Worm (Caenorhabditis elegans) whole organism, young adult: ENCODE data around the gene C44C10.12.

ENCODE experiments used
- F39B2.1 ChIP-seq: fragments of 200-800 bp; sonication (Bioruptor generic); IDR thresholded peaks from 2 replicates; pipeline ENCODE4 v1.3.6; 2022; ENCODE audit warnings: missing genetic modification reagents, missing genetic modification characterization, missing compliant biosample characterization
- ama-1 ChIP-seq, 3 experiments: fragments of 150-350 bp in 1 of 3; sonication (generic microtip) in 2 of 3; optimal IDR thresholded peaks; 2 replicates each; lab custom pipeline; 2014 to 2018; ENCODE audit warnings: missing biosample characterization in 2 of 3, missing genetic modification characterization in 2 of 3, missing genetic modification reagents in 2 of 3
- bed-2 ChIP-seq: fragments of 200-800 bp; sonication (Bioruptor generic); IDR thresholded peaks from 2 replicates; pipeline ENCODE4 v1.3.6; 2022; ENCODE audit warnings: missing genetic modification reagents, missing genetic modification characterization, missing compliant biosample characterization
- ceh-58 ChIP-seq: fragments of 200-800 bp; sonication (Bioruptor generic); IDR thresholded peaks from 2 replicates; pipeline ENCODE4 v1.3.6; 2022; ENCODE audit warnings: missing genetic modification characterization, missing compliant biosample characterization
- pha-4 ChIP-seq: fragments of 150-350 bp; sonication (generic microtip); optimal IDR thresholded peaks from 2 replicates; lab custom pipeline; 2014; ENCODE audit warnings: missing biosample characterization, missing genetic modification reagents, missing genetic modification characterization

DNA sequence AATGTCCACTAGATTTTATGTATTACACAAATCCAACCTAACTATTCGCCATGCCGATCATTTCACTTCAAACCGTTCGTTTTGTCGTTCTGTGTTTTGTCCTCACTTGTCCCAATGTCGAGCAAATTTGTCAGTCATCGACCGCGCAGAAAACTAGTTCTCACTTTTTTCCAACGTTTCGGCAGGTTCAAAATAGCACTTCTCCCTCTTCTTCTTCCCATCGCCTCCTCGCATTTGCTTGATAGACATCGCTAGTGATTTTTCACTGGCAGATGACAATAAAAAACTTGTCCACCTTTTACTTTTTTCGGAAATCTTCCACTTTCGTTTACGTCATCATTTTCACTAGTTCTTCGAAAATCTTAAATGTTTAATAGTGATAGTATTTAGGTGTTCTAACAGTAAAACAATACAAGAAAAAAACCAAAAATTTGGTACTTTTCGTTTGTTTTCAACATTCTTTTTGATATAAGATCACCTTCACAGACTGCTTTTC lies 31.2 kb upstream of the C44C10.12 start:
- TF ChIP-seq bed-2 (no peak), pha-4 (tag; lab: Kevin White, UChicago) (no peak), ceh-58 (GFP tag; lab: Robert Waterston, UW) (no peak), ama-1 (optimal IDR thresholded peaks at IDR 0.05; lab: Kevin White, UChicago) (no peak), ama-1 (GFP tag; optimal IDR thresholded peaks at IDR 0.05; lab: Kevin White, UChicago) (no peak), F39B2.1 (GFP tag; lab: Robert Waterston, UW) (no peak)
